Worm (Caenorhabditis elegans) whole organism, L4 larva: ENCODE data around the gene daf-6.

Experiments used
- F37D6.2 ChIP-seq: sonication (generic microtip); optimal IDR thresholded peaks from 2 replicates; lab custom pipeline; 2016; ENCODE audit warnings: mild to moderate bottlenecking, missing genetic modification characterization, missing compliant biosample characterization
- F44E2.7 ChIP-seq: fragments of 200-800 bp; sonication (Bioruptor generic); IDR thresholded peaks from 2 replicates; pipeline ENCODE4 v2.1.2; 2022; ENCODE audit warnings: missing genetic modification characterization, missing compliant biosample characterization
- T20F7.1 ChIP-seq: fragments of 200-800 bp; sonication (Bioruptor generic); optimal IDR thresholded peaks from 2 replicates; lab custom pipeline; 2018; ENCODE audit warnings: mild to moderate bottlenecking, missing genetic modification characterization, missing compliant biosample characterization
- T26A8.4 ChIP-seq: fragments of 200-800 bp; sonication (Bioruptor generic); IDR thresholded peaks from 2 replicates; pipeline ENCODE4 v1.3.6; 2022; ENCODE audit warnings: missing genetic modification characterization, missing compliant biosample characterization
- Y5F2A.4 ChIP-seq: fragments of 200-800 bp; sonication (Bioruptor generic); optimal IDR thresholded peaks from 2 replicates; lab custom pipeline; 2018; ENCODE audit warnings: mild to moderate bottlenecking, missing genetic modification characterization, missing compliant biosample characterization
- ZK546.5 ChIP-seq, 2 experiments: sonication (generic microtip); optimal IDR thresholded peaks; 2 replicates each; lab custom pipeline; 2017; ENCODE audit warnings: missing biosample characterization in 2 of 2, missing genetic modification characterization in 2 of 2
- attf-4 ChIP-seq: sonication (generic microtip); optimal IDR thresholded peaks from 3 replicates; lab custom pipeline; 2017; ENCODE audit warnings: missing biosample characterization, missing genetic modification characterization
- ceh-20 ChIP-seq: fragments of 200-800 bp; sonication (Bioruptor generic); IDR thresholded peaks from 2 replicates; pipeline ENCODE4 v1.3.6; 2022; ENCODE audit warnings: missing genetic modification reagents, missing genetic modification characterization, missing compliant biosample characterization
- ceh-44 ChIP-seq: fragments of 200-800 bp; sonication (Bioruptor generic); IDR thresholded peaks from 2 replicates; pipeline ENCODE4 v1.3.6; 2022; ENCODE audit warnings: missing genetic modification reagents, missing genetic modification characterization, missing compliant biosample characterization
- ceh-82 ChIP-seq: sonication (generic microtip); optimal IDR thresholded peaks from 2 replicates; lab custom pipeline; 2017; ENCODE audit warnings: missing biosample characterization, missing genetic modification characterization
- ctbp-1 ChIP-seq: fragments of 200-800 bp; sonication (Bioruptor generic); IDR thresholded peaks from 2 replicates; pipeline ENCODE4 v1.3.6; 2022; ENCODE audit warnings: missing genetic modification reagents, missing genetic modification characterization, missing compliant biosample characterization
- daf-16 ChIP-seq, 3 experiments: sonication (generic microtip); optimal IDR thresholded peaks; 2 replicates each; lab custom pipeline; 2016 to 2017; ENCODE audit warnings: missing genetic modification characterization in 3 of 3, missing genetic modification reagents in 3 of 3, mild to moderate bottlenecking in 2 of 3, missing compliant biosample characterization in 2 of 3, missing biosample characterization in 1 of 3, moderate library complexity in 1 of 3
- dmd-9 ChIP-seq: fragments of 200-800 bp; sonication (Bioruptor generic); IDR thresholded peaks from 2 replicates; pipeline ENCODE4 v1.3.6; 2022; ENCODE audit warnings: missing genetic modification reagents, missing genetic modification characterization, missing compliant biosample characterization
- dpl-1 ChIP-seq: fragments of 150-350 bp; optimal IDR thresholded peaks from 2 replicates; lab custom pipeline; 2014; ENCODE audit warnings: missing biosample characterization, missing genetic modification reagents, missing genetic modification characterization
- duxl-1 ChIP-seq: sonication (generic microtip); optimal IDR thresholded peaks from 2 replicates; lab custom pipeline; 2016; ENCODE audit warnings: mild to moderate bottlenecking, missing genetic modification characterization, moderate library complexity, missing compliant biosample characterization; ENCODE audit not compliant: poor library complexity
- egl-27 ChIP-seq: sonication (generic microtip); optimal IDR thresholded peaks from 3 replicates; lab custom pipeline; 2017; ENCODE audit warnings: missing biosample characterization, missing genetic modification reagents, missing genetic modification characterization
- hif-1 ChIP-seq, 2 experiments: sonication (generic microtip); optimal IDR thresholded peaks; 2 replicates each; lab custom pipeline; 2016 to 2017; ENCODE audit warnings: missing compliant biosample characterization in 2 of 2, missing genetic modification characterization in 2 of 2, missing genetic modification reagents in 2 of 2, missing genotype in 2 of 2, mild to moderate bottlenecking in 1 of 2
- hlh-11 ChIP-seq: fragments of 200-800 bp; sonication (Bioruptor generic); optimal IDR thresholded peaks from 2 replicates; lab custom pipeline; 2018; ENCODE audit warnings: mild to moderate bottlenecking, missing genetic modification characterization, missing compliant biosample characterization
- hlh-30 ChIP-seq: sonication (generic microtip); optimal IDR thresholded peaks from 2 replicates; lab custom pipeline; 2017; ENCODE audit warnings: antibody characterized with exemption, mild to moderate bottlenecking, missing genetic modification characterization, missing compliant biosample characterization; ENCODE audit not compliant: insufficient read depth
- hmg-1.1 ChIP-seq: fragments of 200-800 bp; sonication (Bioruptor generic); IDR thresholded peaks from 2 replicates; pipeline ENCODE4 v1.3.6; 2022; ENCODE audit warnings: missing genetic modification reagents, missing genetic modification characterization, missing compliant biosample characterization
- lin-1 ChIP-seq: fragments of 200-800 bp; sonication (Bioruptor generic); IDR thresholded peaks from 2 replicates; pipeline ENCODE4 v1.3.6; 2022; ENCODE audit warnings: missing genetic modification reagents, missing genetic modification characterization, missing compliant biosample characterization
- lsy-2 ChIP-seq, 2 experiments: fragments of 150-350 bp in 1 of 2; sonication (generic microtip) in 1 of 2; optimal IDR thresholded peaks; 2 replicates each; lab custom pipeline; 2014 to 2017; ENCODE audit warnings: missing biosample characterization in 2 of 2, missing genetic modification characterization in 2 of 2
- madf-9 ChIP-seq: fragments of 200-800 bp; sonication (Bioruptor generic); conservative IDR thresholded peaks from 2 replicates; pipeline ENCODE4 v1.3.6; 2022; ENCODE audit warnings: missing genetic modification reagents, missing genetic modification characterization, missing compliant biosample characterization
- mes-2 ChIP-seq: sonication (generic microtip); optimal IDR thresholded peaks from 2 replicates; lab custom pipeline; 2016; ENCODE audit warnings: missing genotype, mild to moderate bottlenecking, missing genetic modification characterization, missing compliant biosample characterization; ENCODE audit not compliant: poor library complexity, severe bottlenecking
- mxl-3 ChIP-seq: fragments of 200-800 bp; sonication (Bioruptor generic); optimal IDR thresholded peaks from 2 replicates; lab custom pipeline; 2018; ENCODE audit warnings: mild to moderate bottlenecking, missing genetic modification characterization, missing compliant biosample characterization
- nhr-102 ChIP-seq: sonication (generic microtip); optimal IDR thresholded peaks from 2 replicates; lab custom pipeline; 2016; ENCODE audit warnings: mild to moderate bottlenecking, missing genetic modification characterization, moderate library complexity, missing compliant biosample characterization
- nhr-11 ChIP-seq: fragments of 150-350 bp; optimal IDR thresholded peaks from 2 replicates; lab custom pipeline; 2014; ENCODE audit warnings: missing biosample characterization, missing genetic modification characterization
- nhr-25 ChIP-seq: sonication (generic microtip); optimal IDR thresholded peaks from 2 replicates; lab custom pipeline; 2017; ENCODE audit warnings: missing genetic modification characterization, mild to moderate bottlenecking, missing compliant biosample characterization, antibody characterized with exemption, moderate library complexity, borderline replicate concordance; ENCODE audit not compliant: insufficient read depth
- nhr-28 ChIP-seq: fragments of 150-350 bp; optimal IDR thresholded peaks from 2 replicates; lab custom pipeline; 2014; ENCODE audit warnings: missing biosample characterization, missing genetic modification characterization
- nhr-42 ChIP-seq: fragments of 200-800 bp; sonication (Bioruptor generic); IDR thresholded peaks from 2 replicates; pipeline ENCODE4 v1.3.6; 2022; ENCODE audit warnings: missing genetic modification characterization, missing compliant biosample characterization
- nhr-6 ChIP-seq: fragments of 150-350 bp; optimal IDR thresholded peaks from 2 replicates; lab custom pipeline; 2014; ENCODE audit warnings: missing biosample characterization, missing genetic modification characterization
- nhr-76 ChIP-seq: fragments of 150-350 bp; optimal IDR thresholded peaks from 2 replicates; lab custom pipeline; 2014; ENCODE audit warnings: missing biosample characterization, missing genetic modification characterization
- nhr-77 ChIP-seq: fragments of 150-350 bp; optimal IDR thresholded peaks from 2 replicates; lab custom pipeline; 2014; ENCODE audit warnings: missing biosample characterization, missing genetic modification characterization
- pha-4 ChIP-seq, 2 experiments: fragments of 150-350 bp in 1 of 2; fragments of 200-800 bp in 1 of 2; sonication (Bioruptor generic) in 1 of 2; IDR thresholded peaks in 1 of 2; optimal IDR thresholded peaks in 1 of 2; 2 replicates each; pipeline versions ENCODE4 v1.3.6 to Lab custom; 2014 to 2022; ENCODE audit warnings: missing genetic modification characterization in 2 of 2, missing genetic modification reagents in 2 of 2, missing biosample characterization in 1 of 2, missing compliant biosample characterization in 1 of 2
- pqm-1 ChIP-seq: sonication (generic microtip); optimal IDR thresholded peaks from 2 replicates; lab custom pipeline; 2017; ENCODE audit warnings: missing biosample characterization, missing genetic modification characterization
- rbr-2 ChIP-seq: sonication (generic microtip); optimal IDR thresholded peaks from 2 replicates; lab custom pipeline; 2016; ENCODE audit warnings: missing genotype, missing genetic modification characterization, missing compliant biosample characterization
- saeg-2 ChIP-seq: fragments of 200-800 bp; sonication (Bioruptor generic); IDR thresholded peaks from 2 replicates; pipeline ENCODE4 v1.3.6; 2022; ENCODE audit warnings: missing genetic modification reagents, missing genetic modification characterization, missing compliant biosample characterization
- unc-130 ChIP-seq: sonication (generic microtip); optimal IDR thresholded peaks from 2 replicates; lab custom pipeline; 2016; ENCODE audit warnings: missing genetic modification reagents, missing genetic modification characterization, missing compliant biosample characterization
- unc-62 ChIP-seq, 3 experiments: fragments of 150-350 bp in 1 of 3; sonication (generic microtip); optimal IDR thresholded peaks in 2 of 3; peaks in 1 of 3; 1 replicate in 1 of 3; 2 replicates in 2 of 3; lab custom pipeline; 2014 to 2017; ENCODE audit warnings: missing biosample characterization in 3 of 3, missing genetic modification characterization in 3 of 3, missing genetic modification reagents in 3 of 3, missing genotype in 1 of 3
- vab-7 ChIP-seq: fragments of 200-800 bp; sonication (Bioruptor generic); IDR thresholded peaks from 2 replicates; pipeline ENCODE4 v1.3.6; 2022; ENCODE audit warnings: missing genetic modification reagents, missing genetic modification characterization, missing compliant biosample characterization
- zag-1 ChIP-seq: fragments of 150-350 bp; optimal IDR thresholded peaks from 2 replicates; lab custom pipeline; 2014; ENCODE audit warnings: missing biosample characterization, missing genetic modification characterization
- zip-2 ChIP-seq: fragments of 150-350 bp; optimal IDR thresholded peaks from 2 replicates; lab custom pipeline; 2014; ENCODE audit warnings: missing biosample characterization, missing genetic modification characterization
- ztf-11 ChIP-seq: fragments of 150-350 bp; optimal IDR thresholded peaks from 2 replicates; lab custom pipeline; 2014; ENCODE audit warnings: missing biosample characterization, missing genetic modification characterization
- ztf-7 ChIP-seq: fragments of 150-350 bp; optimal IDR thresholded peaks from 2 replicates; lab custom pipeline; 2014; ENCODE audit warnings: missing biosample characterization, missing genetic modification characterization

The daf-6 gene

ce11 chrX:14849054-14849453 lies 39.2 kb upstream of the daf-6 start, which contains the start of gene acd-3 (continued):
- TF ChIP-seq pqm-1 (tag; lab: Kevin White, UChicago): no peak
- TF ChIP-seq dpl-1 (GFP tag; lab: Kevin White, UChicago): no peak

ce11 chrX:14851904-14852303 lies 36.4 kb upstream of the daf-6 start:
- TF ChIP-seq ceh-44 (no peak), unc-62 (GFP tag; optimal IDR thresholded peaks at IDR 0.05 in 1 of 2; lab: Kevin White, UChicago) (peak in 1 of 2 experiments; percentile 26), unc-62 (tag; optimal IDR thresholded peaks at IDR 0.05; lab: Kevin White, UChicago) (no peak)

- TF ChIP-seq nhr-76 (tag; lab: Kevin White, UChicago) (no peak), Y5F2A.4 (GFP tag; lab: Kevin White, UChicago) (no peak), attf-4 (tag; lab: Kevin White, UChicago) (no peak), F44E2.7 (no peak), mxl-3 (peak; percentile 90), T26A8.4 (GFP tag; lab: Robert Waterston, UW) (peak; percentile 69), saeg-2 (GFP tag; lab: Robert Waterston, UW) (0 out of 2 replicates have a peak, but pooled peaks have one; percentile 19), ztf-11 (tag; lab: Kevin White, UChicago) (no peak), vab-7 (GFP tag; lab: Robert Waterston, UW) (no peak), hlh-11 (tag; lab: Kevin White, UChicago) (peak; percentile 90), zip-2 (peak; percentile 57), egl-27 (no peak), daf-16 (GFP tag; optimal IDR thresholded peaks at IDR 0.05; lab: Kevin White, UChicago) (peak; percentile 8 to 61), daf-16 (tag; optimal IDR thresholded peaks at IDR 0.05; lab: Kevin White, UChicago) (peak; percentile 94), hmg-1.1 (GFP tag; lab: Robert Waterston, UW) (peak; percentile 92), hlh-30 (tag; lab: Kevin White, UChicago) (peak; percentile 86), rbr-2 (tag; lab: Kevin White, UChicago) (peak; percentile 86), ctbp-1 (GFP tag; lab: Robert Waterston, UW) (peak; percentile 53; the same call in 1 of the 2 replicates), nhr-42 (GFP tag; lab: Robert Waterston, UW) (0 out of 2 replicates have a peak, but pooled peaks have one; percentile 40), nhr-28 (tag; lab: Kevin White, UChicago) (peak; percentile 90), nhr-11 (tag; lab: Kevin White, UChicago) (peak; percentile 81), mes-2 (peak; percentile 94), pha-4 (GFP tag; IDR thresholded peaks at IDR 0.05; lab: Robert Waterston, UW) (no peak), pha-4 (tag; optimal IDR thresholded peaks at IDR 0.05; lab: Kevin White, UChicago) (peak; percentile 92), duxl-1 (tag; lab: Kevin White, UChicago) (peak; percentile 76), nhr-77 (tag; lab: Kevin White, UChicago) (peak; percentile 88), dmd-9 (GFP tag; lab: Robert Waterston, UW) (0 out of 2 replicates have a peak, but pooled peaks have one; percentile 18), hif-1 (tag; optimal IDR thresholded peaks at IDR 0.05; lab: Kevin White, UChicago) (peak in 1 of 2 experiments; percentile 86), dpl-1 (GFP tag; lab: Kevin White, UChicago) (peak; percentile 71), ceh-82 (tag; lab: Kevin White, UChicago) (no peak), madf-9 (peak; percentile 47; the same call in 1 of the 2 replicates), ztf-7 (tag; lab: Kevin White, UChicago) (peak; percentile 57), lsy-2 (tag; optimal IDR thresholded peaks at IDR 0.05; lab: Kevin White, UChicago) (peak; percentile 10 to 88), unc-130 (GFP tag; lab: Kevin White, UChicago) (peak; percentile 33), ceh-20 (0 out of 2 replicates have a peak, but pooled peaks have one; percentile 45), lin-1 (GFP tag; lab: Robert Waterston, UW) (peak; percentile 35; the same call in 1 of the 2 replicates), zag-1 (peak; percentile 22), T20F7.1 (GFP tag; lab: Kevin White, UChicago) (peak; percentile 73), nhr-102 (tag; lab: Kevin White, UChicago) (peak; percentile 77), ZK546.5 (tag; optimal IDR thresholded peaks at IDR 0.05; lab: Kevin White, UChicago) (no peak), nhr-25 (peak; percentile 31), nhr-6 (tag; lab: Kevin White, UChicago) (peak; percentile 76), F37D6.2 (peak; percentile 58)
Observed at ce11 chrX:14853712-14854217, 34.5 kb upstream of the daf-6 start, which contains the start of the genes C27C12.1 and C27C12.4. TSS of gene C27C12.1 (minus strand) at chrX:14853762. TSS of gene C27C12.4 (plus strand) at chrX:14854086.
